Fruit fly (Drosophila melanogaster) whole organism, embryonic: ENCODE data around the gene erm.

ENCODE experiments used
- Abd-B ChIP-seq: fragments of 200-800 bp; sonication (Bioruptor generic); optimal IDR thresholded peaks from 2 replicates; lab custom pipeline; 2018; ENCODE audit warnings: missing biosample characterization, mild to moderate bottlenecking, missing genetic modification characterization, moderate library complexity
- Blimp-1 ChIP-seq: fragments of 200-800 bp; sonication (Bioruptor generic); optimal IDR thresholded peaks from 3 replicates; lab custom pipeline; 2018; ENCODE audit warnings: missing biosample characterization, missing genetic modification characterization, mild to moderate bottlenecking, moderate library complexity, missing genetic modification reagents
- CG10431 ChIP-seq: fragments of 200-800 bp; sonication (Bioruptor generic); optimal IDR thresholded peaks from 3 replicates; lab custom pipeline; 2018; ENCODE audit warnings: missing biosample characterization, mild to moderate bottlenecking, missing genetic modification characterization
- CG10543 ChIP-seq: fragments of 200-800 bp; sonication (Bioruptor generic); optimal IDR thresholded peaks from 3 replicates; lab custom pipeline; 2017; ENCODE audit warnings: missing biosample characterization, mild to moderate bottlenecking, missing genetic modification characterization, moderate library complexity
- CG10959 ChIP-seq: fragments of 200-800 bp; sonication (Bioruptor generic); IDR thresholded peaks from 2 replicates; pipeline ENCODE4 v1.3.6; 2022; ENCODE audit warnings: missing biosample characterization, missing genetic modification characterization
- CG12219 ChIP-seq: fragments of 200-800 bp; sonication (Bioruptor generic); optimal IDR thresholded peaks from 3 replicates; lab custom pipeline; 2018; ENCODE audit warnings: missing biosample characterization, mild to moderate bottlenecking, missing genetic modification characterization
- CG13894 ChIP-seq: fragments of 200-800 bp; sonication (Bioruptor generic); optimal IDR thresholded peaks from 3 replicates; lab custom pipeline; 2018; ENCODE audit warnings: missing biosample characterization, mild to moderate bottlenecking, missing genetic modification characterization, moderate library complexity
- CG14441 ChIP-seq: fragments of 200-800 bp; sonication (Bioruptor generic); IDR thresholded peaks from 2 replicates; pipeline ENCODE4 v1.3.6; 2022; ENCODE audit warnings: missing biosample characterization, missing genetic modification characterization
- CG1529 ChIP-seq: fragments of 200-800 bp; sonication (Bioruptor generic); optimal IDR thresholded peaks from 3 replicates; lab custom pipeline; 2018; ENCODE audit warnings: missing biosample characterization, missing genetic modification characterization
- CG16815 ChIP-seq: fragments of 200-800 bp; sonication (Bioruptor generic); optimal IDR thresholded peaks from 3 replicates; lab custom pipeline; 2017; ENCODE audit warnings: missing biosample characterization, mild to moderate bottlenecking, missing genetic modification characterization
- CG17802 ChIP-seq: fragments of 200-800 bp; sonication (Bioruptor generic); optimal IDR thresholded peaks from 2 replicates; lab custom pipeline; 2018; ENCODE audit warnings: missing biosample characterization, mild to moderate bottlenecking, missing genetic modification characterization, moderate library complexity
- CG18262 ChIP-seq: fragments of 200-800 bp; optimal IDR thresholded peaks from 3 replicates; lab custom pipeline; 2019; ENCODE audit warnings: missing biosample characterization, mild to moderate bottlenecking, missing genetic modification characterization, moderate library complexity
- CG18476 ChIP-seq: fragments of 200-800 bp; sonication (Bioruptor generic); optimal IDR thresholded peaks from 2 replicates; lab custom pipeline; 2016; ENCODE audit warnings: missing biosample characterization, mild to moderate bottlenecking, missing genetic modification characterization
- CG31441 ChIP-seq: fragments of 200-800 bp; sonication (Bioruptor generic); IDR thresholded peaks from 2 replicates; pipeline ENCODE4 v1.3.6; 2022; ENCODE audit warnings: missing biosample characterization, missing genetic modification characterization
- CG4360 ChIP-seq: fragments of 200-800 bp; sonication (Bioruptor generic); IDR thresholded peaks from 2 replicates; pipeline ENCODE4 v1.3.6; 2022; ENCODE audit warnings: missing biosample characterization, missing genetic modification characterization
- CG5180 ChIP-seq: fragments of 200-800 bp; sonication (Bioruptor generic); optimal IDR thresholded peaks from 3 replicates; lab custom pipeline; 2017; ENCODE audit warnings: missing biosample characterization, missing genetic modification characterization, mild to moderate bottlenecking, moderate library complexity, missing genetic modification reagents
- CG7928 ChIP-seq: fragments of 200-800 bp; sonication (Bioruptor generic); optimal IDR thresholded peaks from 2 replicates; lab custom pipeline; 2017; ENCODE audit warnings: missing biosample characterization, mild to moderate bottlenecking, missing genetic modification characterization
- CG8281 ChIP-seq: fragments of 200-800 bp; sonication (Bioruptor generic); optimal IDR thresholded peaks from 2 replicates; lab custom pipeline; 2018; ENCODE audit warnings: missing biosample characterization, mild to moderate bottlenecking, missing genetic modification characterization, moderate library complexity
- CG8944 ChIP-seq: fragments of 200-800 bp; sonication (Bioruptor generic); optimal IDR thresholded peaks from 3 replicates; lab custom pipeline; 2016; ENCODE audit warnings: missing biosample characterization, missing genetic modification characterization
- CG9797 ChIP-seq: fragments of 200-800 bp; sonication (Bioruptor generic); optimal IDR thresholded peaks from 3 replicates; lab custom pipeline; 2018; ENCODE audit warnings: missing biosample characterization, mild to moderate bottlenecking, missing genetic modification characterization
- CG9876 ChIP-seq: fragments of 200-800 bp; sonication (Bioruptor generic); optimal IDR thresholded peaks from 2 replicates; lab custom pipeline; 2016; ENCODE audit warnings: missing biosample characterization, missing genetic modification characterization
- CG9932 ChIP-seq: fragments of 200-800 bp; sonication (Bioruptor generic); IDR thresholded peaks from 2 replicates; pipeline ENCODE4 v1.3.6; 2022; ENCODE audit warnings: missing biosample characterization, missing genetic modification characterization
- D19A ChIP-seq: fragments of 200-800 bp; optimal IDR thresholded peaks from 3 replicates; lab custom pipeline; 2019; ENCODE audit warnings: missing biosample characterization, mild to moderate bottlenecking, missing genetic modification characterization, moderate library complexity
- Dfd ChIP-seq, 2 experiments: fragments of >200 bp; optimal IDR thresholded peaks; 2 replicates each; lab custom pipeline; 2017; ENCODE audit warnings: missing biosample characterization in 2 of 2, missing genetic modification characterization in 2 of 2
- Fer1 ChIP-seq: fragments of 200-800 bp; sonication (Bioruptor generic); optimal IDR thresholded peaks from 2 replicates; lab custom pipeline; 2017; ENCODE audit warnings: missing biosample characterization, mild to moderate bottlenecking, missing genetic modification characterization
- Fer3 ChIP-seq: fragments of 200-800 bp; sonication (Bioruptor generic); optimal IDR thresholded peaks from 2 replicates; lab custom pipeline; 2018; ENCODE audit warnings: missing biosample characterization, mild to moderate bottlenecking, missing genetic modification characterization, moderate library complexity
- Gug ChIP-seq: fragments of 200-800 bp; sonication (Bioruptor generic); IDR thresholded peaks from 4 replicates; pipeline ENCODE4 v1.3.6; 2022; ENCODE audit warnings: missing biosample characterization, missing genetic modification characterization
- Hand ChIP-seq: fragments of 200-800 bp; sonication (Bioruptor generic); optimal IDR thresholded peaks from 2 replicates; lab custom pipeline; 2017; ENCODE audit warnings: mild to moderate bottlenecking, missing biosample characterization, missing genetic modification reagents, missing genetic modification characterization
- Hey ChIP-seq: fragments of 200-800 bp; sonication (Bioruptor generic); optimal IDR thresholded peaks from 3 replicates; lab custom pipeline; 2018; ENCODE audit warnings: missing biosample characterization, mild to moderate bottlenecking, missing genetic modification characterization
- Hr39 ChIP-seq: fragments of >200 bp; optimal IDR thresholded peaks from 2 replicates; lab custom pipeline; 2017
- Kr ChIP-seq: fragments of 200-800 bp; sonication (Bioruptor generic); optimal IDR thresholded peaks from 2 replicates; lab custom pipeline; 2017; ENCODE audit warnings: missing biosample characterization, mild to moderate bottlenecking, missing genetic modification characterization
- MESR4 ChIP-seq: fragments of 200-800 bp; sonication (Bioruptor generic); optimal IDR thresholded peaks from 2 replicates; lab custom pipeline; 2018; ENCODE audit warnings: missing biosample characterization, mild to moderate bottlenecking, missing genetic modification characterization, moderate library complexity
- NC2α ChIP-seq: fragments of 200-800 bp; sonication (Bioruptor generic); optimal IDR thresholded peaks from 2 replicates; lab custom pipeline; 2016; ENCODE audit warnings: missing biosample characterization, missing genetic modification characterization
- Sry-β ChIP-seq: fragments of 200-800 bp; sonication (Bioruptor generic); optimal IDR thresholded peaks from 2 replicates; lab custom pipeline; 2018; ENCODE audit warnings: missing biosample characterization, mild to moderate bottlenecking, missing genetic modification characterization, moderate library complexity
- aop ChIP-seq: fragments of 200-800 bp; sonication (Bioruptor generic); IDR thresholded peaks from 2 replicates; pipeline ENCODE4 v1.3.6; 2022; ENCODE audit warnings: missing biosample characterization, missing genetic modification characterization
- bcd ChIP-seq: fragments of 200-800 bp; sonication (Bioruptor generic); optimal IDR thresholded peaks from 2 replicates; lab custom pipeline; 2017; ENCODE audit warnings: missing biosample characterization, mild to moderate bottlenecking, missing genetic modification characterization
- cg ChIP-seq: fragments of 200-800 bp; sonication (Bioruptor generic); optimal IDR thresholded peaks from 3 replicates; lab custom pipeline; 2019; ENCODE audit warnings: missing biosample characterization, mild to moderate bottlenecking, missing genetic modification characterization, moderate library complexity
- chn ChIP-seq: fragments of 200-800 bp; sonication (Bioruptor generic); optimal IDR thresholded peaks from 2 replicates; lab custom pipeline; 2016; ENCODE audit warnings: missing biosample characterization, missing genetic modification characterization
- dmrt99B ChIP-seq: fragments of 200-800 bp; sonication (Bioruptor generic); optimal IDR thresholded peaks from 2 replicates; lab custom pipeline; 2018; ENCODE audit warnings: missing biosample characterization, mild to moderate bottlenecking, missing genetic modification characterization, moderate library complexity
- ems ChIP-seq: fragments of 200-800 bp; sonication (Bioruptor generic); optimal IDR thresholded peaks from 3 replicates; lab custom pipeline; 2016; ENCODE audit warnings: missing biosample characterization, missing genetic modification characterization
- jing ChIP-seq: fragments of 200-800 bp; sonication (Bioruptor generic); optimal IDR thresholded peaks from 2 replicates; lab custom pipeline; 2018; ENCODE audit warnings: missing biosample characterization, mild to moderate bottlenecking, missing genetic modification characterization
- luna ChIP-seq: fragments of 200-800 bp; sonication (Bioruptor generic); optimal IDR thresholded peaks from 2 replicates; lab custom pipeline; 2016; ENCODE audit warnings: missing biosample characterization, missing genetic modification characterization
- pho ChIP-seq: fragments of 200-800 bp; sonication (Bioruptor generic); optimal IDR thresholded peaks from 2 replicates; lab custom pipeline; 2016; ENCODE audit warnings: missing biosample characterization, missing genetic modification characterization
- pros ChIP-seq: fragments of 200-800 bp; sonication (Bioruptor generic); optimal IDR thresholded peaks from 3 replicates; lab custom pipeline; 2019; ENCODE audit warnings: missing biosample characterization, mild to moderate bottlenecking, missing genetic modification characterization, moderate library complexity
- pum ChIP-seq: fragments of 200-800 bp; sonication (Bioruptor generic); optimal IDR thresholded peaks from 2 replicates; lab custom pipeline; 2016; ENCODE audit warnings: missing biosample characterization, missing genetic modification characterization
- repo ChIP-seq: fragments of 200-800 bp; sonication (Bioruptor generic); optimal IDR thresholded peaks from 2 replicates; lab custom pipeline; 2016; ENCODE audit warnings: missing biosample characterization, missing genetic modification characterization
- so ChIP-seq: fragments of 200-800 bp; sonication (Bioruptor generic); IDR thresholded peaks from 3 replicates; pipeline ENCODE4 v1.3.6; 2022; ENCODE audit warnings: missing biosample characterization, missing genetic modification characterization
- sr ChIP-seq: fragments of 200-800 bp; sonication (Bioruptor generic); IDR thresholded peaks from 3 replicates; pipeline ENCODE4 v1.3.6; 2022; ENCODE audit warnings: missing biosample characterization, missing genetic modification characterization
- unpg ChIP-seq: fragments of 200-800 bp; sonication (Bioruptor generic); optimal IDR thresholded peaks from 3 replicates; lab custom pipeline; 2018; ENCODE audit warnings: missing biosample characterization, mild to moderate bottlenecking, missing genetic modification characterization, moderate library complexity
- usp ChIP-seq: fragments of >200 bp; optimal IDR thresholded peaks from 2 replicates; lab custom pipeline; 2017; ENCODE audit warnings: missing biosample characterization, missing genetic modification characterization
- vfl ChIP-seq: fragments of 200-800 bp; sonication (Bioruptor generic); optimal IDR thresholded peaks from 2 replicates; lab custom pipeline; 2016; ENCODE audit warnings: missing biosample characterization, missing genetic modification characterization
- zen2 ChIP-seq: fragments of 200-800 bp; sonication (Bioruptor generic); IDR thresholded peaks from 3 replicates; pipeline ENCODE4 v1.3.6; 2022; ENCODE audit warnings: missing biosample characterization, missing genetic modification characterization; ENCODE audit not compliant: partially characterized antibody

The erm gene

DNA sequence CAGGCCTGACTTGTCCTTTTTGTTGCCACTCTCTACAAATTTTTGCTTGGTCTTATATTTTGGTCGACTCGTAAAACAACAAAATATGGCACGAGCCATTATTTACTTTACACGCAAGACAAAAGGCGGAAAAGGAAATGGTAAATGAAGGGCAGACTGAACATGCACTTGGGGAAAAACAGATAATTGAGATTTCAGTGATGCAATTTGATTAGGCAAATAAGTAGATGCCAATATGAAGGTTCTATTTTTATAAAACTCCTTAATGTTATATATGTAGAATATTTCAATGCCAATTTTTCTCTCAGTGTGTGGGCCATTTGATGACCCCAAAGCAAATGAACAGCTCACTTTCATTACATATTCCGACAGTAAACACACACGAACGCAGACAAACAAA, 45.0 kb upstream of the erm start (continued):
- no peak for TF ChIP-seq vfl (GFP tag; lab: Kevin White, UChicago)
- no peak for TF ChIP-seq Hr39 (lab: Kevin White, UChicago)
- TF ChIP-seq CG7928 = no peak
- no peak for TF ChIP-seq chn
- no peak for TF ChIP-seq so (GFP tag; lab: Robert Waterston, UW)
- no peak for TF ChIP-seq CG1529 (GFP tag; lab: Kevin White, UChicago)
- no peak for TF ChIP-seq CG5180 (GFP tag; lab: Kevin White, UChicago)
- TF ChIP-seq Abd-B = no peak
- no peak for TF ChIP-seq sr
- no peak for TF ChIP-seq Blimp-1 (GFP tag; lab: Kevin White, UChicago)
- no peak for TF ChIP-seq CG10431 (GFP tag; lab: Kevin White, UChicago)
- no peak for TF ChIP-seq pho (GFP tag; lab: Kevin White, UChicago)
- TF ChIP-seq Sry-β = no peak
- no peak for TF ChIP-seq Gug (GFP tag; lab: Robert Waterston, UW)
- TF ChIP-seq CG9876 (GFP tag; lab: Kevin White, UChicago) = no peak
- no peak for TF ChIP-seq luna (GFP tag; lab: Kevin White, UChicago)
- no peak for TF ChIP-seq CG18476 (GFP tag; lab: Kevin White, UChicago)
- no peak for TF ChIP-seq CG17802 (tag; lab: Kevin White, UChicago)
- peak; percentile 9 for TF ChIP-seq Fer3 (tag; lab: Kevin White, UChicago)
- no peak for TF ChIP-seq unpg
- TF ChIP-seq Hand (GFP tag; lab: Kevin White, UChicago) = no peak
- no peak for TF ChIP-seq MESR4 (GFP tag; lab: Kevin White, UChicago)
- peak; percentile 21 for TF ChIP-seq dmrt99B (tag; lab: Kevin White, UChicago)
- no peak for TF ChIP-seq Kr (GFP tag; lab: Kevin White, UChicago)
- TF ChIP-seq CG4360 = no peak
- no peak for TF ChIP-seq D19A (tag; lab: Kevin White, UChicago)
- TF ChIP-seq jing (GFP tag; lab: Kevin White, UChicago) = no peak
- no peak; the same call in 1 of the 2 replicates for TF ChIP-seq CG9932 (GFP tag; lab: Robert Waterston, UW)
- TF ChIP-seq pum (GFP tag; lab: Kevin White, UChicago) = no peak
- TF ChIP-seq pros (GFP tag; lab: Kevin White, UChicago) = no peak
- no peak for TF ChIP-seq Hey (tag; lab: Kevin White, UChicago)
- TF ChIP-seq CG12219 (GFP tag; lab: Kevin White, UChicago) = no peak
- TF ChIP-seq zen2 (GFP tag; lab: Robert Waterston, UW) = no peak
- no peak for TF ChIP-seq CG13894 (tag; lab: Kevin White, UChicago)
- TF ChIP-seq NC2α = no peak
- no peak for TF ChIP-seq CG14441 (GFP tag; lab: Robert Waterston, UW)
- TF ChIP-seq CG9797 (GFP tag; lab: Kevin White, UChicago) = no peak
- TF ChIP-seq CG18262 (tag; lab: Kevin White, UChicago) = no peak
- no peak for TF ChIP-seq CG10959 (GFP tag; lab: Robert Waterston, UW)
- TF ChIP-seq Dfd (GFP tag; optimal IDR thresholded peaks at IDR 0.05; lab: Kevin White, UChicago) = no peak
- TF ChIP-seq bcd (GFP tag; lab: Kevin White, UChicago) = no peak
- TF ChIP-seq CG31441 (GFP tag; lab: Robert Waterston, UW) = 0 out of 2 replicates have a peak, but pooled peaks have one; percentile 8
- no peak for TF ChIP-seq CG8944
- no peak for TF ChIP-seq CG8281 (tag; lab: Kevin White, UChicago)
- TF ChIP-seq aop (GFP tag; lab: Robert Waterston, UW) = no peak
- TF ChIP-seq repo (GFP tag; lab: Kevin White, UChicago) = no peak
- no peak for TF ChIP-seq cg (GFP tag; lab: Kevin White, UChicago)
- TF ChIP-seq ems (GFP tag; lab: Kevin White, UChicago) = no peak
- peak; percentile 44 for TF ChIP-seq Fer1 (GFP tag; lab: Kevin White, UChicago)
- TF ChIP-seq CG10543 (GFP tag; lab: Kevin White, UChicago) = peak; percentile 8
- TF ChIP-seq CG16815 (GFP tag; lab: Kevin White, UChicago) = no peak
- TF ChIP-seq usp (GFP tag; lab: Kevin White, UChicago) = no peak
